Fruit fly (Drosophila melanogaster): ENCODE measurements around the gene EndoA.

Gene EndoA

dm6 chr3R:18916715-18917253 is 10.4 kb downstream of the EndoA start (continued):
- TF ChIP-seq mirr (GFP tag; optimal IDR thresholded peaks at IDR 0.05): peak; percentile 82
- TF ChIP-seq dysf (GFP tag; IDR thresholded peaks at IDR 0.05): no peak
- TF ChIP-seq danr (GFP tag; IDR thresholded peaks at IDR 0.05): no peak
- TF ChIP-seq CG18262 (tag; optimal IDR thresholded peaks at IDR 0.05): no peak
- no peak for TF ChIP-seq pita (GFP tag; optimal IDR thresholded peaks at IDR 0.05)
- no peak for TF ChIP-seq NC2α (GFP tag; optimal IDR thresholded peaks at IDR 0.05)
- 0 out of 2 replicates have a peak, but pooled peaks have one; percentile 7 for TF ChIP-seq Bgb (GFP tag; IDR thresholded peaks at IDR 0.05; ENCODE audit: partially characterized antibody)
- peak; percentile 9 for TF ChIP-seq Deaf1 (tag; optimal IDR thresholded peaks at IDR 0.05)
- TF ChIP-seq Atf6 (GFP tag; IDR thresholded peaks at IDR 0.05): peak; percentile 40; the same call in 1 of the 2 replicates
- TF ChIP-seq cg (GFP tag; optimal IDR thresholded peaks at IDR 0.05): peak; percentile 90
- TF ChIP-seq dm (GFP tag; optimal IDR thresholded peaks at IDR 0.05): no peak
- TF ChIP-seq CG18599 (GFP tag; optimal IDR thresholded peaks at IDR 0.05): peak; percentile 60
- no peak for TF ChIP-seq run (tag; optimal IDR thresholded peaks at IDR 0.05)
- TF ChIP-seq amos (GFP tag; IDR thresholded peaks at IDR 0.05; ENCODE audit: partially characterized antibody): no peak; the same call in 1 of the 2 replicates
- peak; percentile 38 for TF ChIP-seq CG3281 (GFP tag; optimal IDR thresholded peaks at IDR 0.05)
- no peak for TF ChIP-seq Aef1 (GFP tag; IDR thresholded peaks at IDR 0.05)
- no peak for TF ChIP-seq dimm (GFP tag; IDR thresholded peaks at IDR 0.05)
- no peak for TF ChIP-seq CG7372 (GFP tag; IDR thresholded peaks at IDR 0.05)
- TF ChIP-seq CG14860 (GFP tag; IDR thresholded peaks at IDR 0.05; ENCODE audit: partially characterized antibody): no peak
- no peak for TF ChIP-seq Ada2b (GFP tag; IDR thresholded peaks at IDR 0.05)
- TF ChIP-seq so (GFP tag; IDR thresholded peaks at IDR 0.05): peak; percentile 14; the same call in 1 of the 3 replicates
- no peak for TF ChIP-seq bowl (GFP tag; IDR thresholded peaks at IDR 0.05)
- TF ChIP-seq maf-S (GFP tag; optimal IDR thresholded peaks at IDR 0.05): no peak
- TF ChIP-seq CG11696 (GFP tag; IDR thresholded peaks at IDR 0.05): no peak
- TF ChIP-seq bsh (GFP tag; optimal IDR thresholded peaks at IDR 0.05): no peak
- no peak for TF ChIP-seq jigr1 (GFP tag; IDR thresholded peaks at IDR 0.05)
- no peak for TF ChIP-seq CG9817 (tag; optimal IDR thresholded peaks at IDR 0.05)
- TF ChIP-seq fd64A (GFP tag; optimal IDR thresholded peaks at IDR 0.05): no peak
- no peak for TF ChIP-seq CG15601 (tag; optimal IDR thresholded peaks at IDR 0.05)
- TF ChIP-seq CG1792 (GFP tag; optimal IDR thresholded peaks at IDR 0.05): no peak
- TF ChIP-seq CG11456 (GFP tag; IDR thresholded peaks at IDR 0.05): no peak
- TF ChIP-seq abd-A (tag; optimal IDR thresholded peaks at IDR 0.05): peak; percentile 84
- TF ChIP-seq Nf-YC (tag; optimal IDR thresholded peaks at IDR 0.05): peak; percentile 17
- TF ChIP-seq psq (GFP tag; optimal IDR thresholded peaks at IDR 0.05): no peak
- peak; percentile 27; the same call in 1 of the 2 replicates for TF ChIP-seq CG9932 (GFP tag; IDR thresholded peaks at IDR 0.05)
- TF ChIP-seq Asciz (GFP tag; optimal IDR thresholded peaks at IDR 0.05): no peak
- TF ChIP-seq bbx (GFP tag; IDR thresholded peaks at IDR 0.05; ENCODE audit: partially characterized antibody): no peak
- TF ChIP-seq CG7987 (GFP tag; optimal IDR thresholded peaks at IDR 0.05): peak; percentile 69
- TF ChIP-seq kni (GFP tag; optimal IDR thresholded peaks at IDR 0.05): no peak
- peak; percentile 35 for TF ChIP-seq Fer1 (GFP tag; optimal IDR thresholded peaks at IDR 0.05)
- TF ChIP-seq CG10431 (GFP tag; optimal IDR thresholded peaks at IDR 0.05): no peak
- TF ChIP-seq CG10462 (GFP tag; optimal IDR thresholded peaks at IDR 0.05): no peak
- TF ChIP-seq Adf1 (GFP tag; IDR thresholded peaks at IDR 0.05): peak; percentile 17; the same call in 1 of the 2 replicates
- no peak for TF ChIP-seq CkIIα-i1 (GFP tag; IDR thresholded peaks at IDR 0.05)
- no peak for TF ChIP-seq CG16863 (GFP tag; optimal IDR thresholded peaks at IDR 0.05)
- TF ChIP-seq Antp (GFP tag; optimal IDR thresholded peaks at IDR 0.05): no peak
- TF ChIP-seq CG6854 (GFP tag; optimal IDR thresholded peaks at IDR 0.05): no peak
- TF ChIP-seq Xbp1 (GFP tag; optimal IDR thresholded peaks at IDR 0.05): no peak
- TF ChIP-seq Atf-2 (GFP tag; optimal IDR thresholded peaks at IDR 0.05): no peak
- no peak for TF ChIP-seq wdn (GFP tag; IDR thresholded peaks at IDR 0.05)
- no peak for TF ChIP-seq hb (GFP tag; IDR thresholded peaks at IDR 0.05; ENCODE audit: partially characterized antibody)

Measured in whole organism, embryonic.